Fruit fly (Drosophila melanogaster) whole organism, prepupa: Measurements from ENCODE around the gene CCT1.
A peak's percentile ranks its signal among the peaks of the same experiment; 100 is the strongest.

Source experiments
- Blimp-1 ChIP-seq: fragments of 200-800 bp; sonication (Bioruptor generic); optimal IDR thresholded peaks from 3 replicates; lab custom pipeline; 2017; ENCODE audit warnings: missing biosample characterization, missing genetic modification characterization, mild to moderate bottlenecking, moderate library complexity, missing genetic modification reagents
- CG10631 ChIP-seq: fragments of 200-800 bp; sonication (Bioruptor generic); optimal IDR thresholded peaks from 2 replicates; lab custom pipeline; 2016; ENCODE audit warnings: missing biosample characterization, missing genetic modification characterization
- CG10669 ChIP-seq: fragments of 200-800 bp; sonication (Bioruptor generic); optimal IDR thresholded peaks from 3 replicates; lab custom pipeline; 2018; ENCODE audit warnings: missing biosample characterization, mild to moderate bottlenecking, missing genetic modification characterization, moderate library complexity
- CG11294 ChIP-seq: fragments of 200-800 bp; sonication (Bioruptor generic); IDR thresholded peaks from 2 replicates; pipeline ENCODE4 v1.3.6; 2022; ENCODE audit warnings: missing biosample characterization, missing genetic modification characterization
- CG11762 ChIP-seq: fragments of 200-800 bp; sonication (Bioruptor generic); optimal IDR thresholded peaks from 3 replicates; lab custom pipeline; 2016; ENCODE audit warnings: missing biosample characterization, missing genetic modification characterization; ENCODE audit not compliant: insufficient read depth
- CG11902 ChIP-seq: fragments of 200-800 bp; sonication (Bioruptor generic); optimal IDR thresholded peaks from 3 replicates; lab custom pipeline; 2016; ENCODE audit warnings: missing biosample characterization, missing genetic modification characterization
- CG15336 ChIP-seq: fragments of 200-800 bp; sonication (Bioruptor generic); IDR thresholded peaks from 2 replicates; pipeline ENCODE4 v1.3.6; 2022; ENCODE audit warnings: missing biosample characterization, missing genetic modification characterization
- CG1621 ChIP-seq: fragments of 200-800 bp; sonication (Bioruptor generic); optimal IDR thresholded peaks from 3 replicates; lab custom pipeline; 2018; ENCODE audit warnings: missing biosample characterization, mild to moderate bottlenecking, missing genetic modification characterization
- CG3032 ChIP-seq: fragments of 200-800 bp; optimal IDR thresholded peaks from 2 replicates; lab custom pipeline; 2019; ENCODE audit warnings: missing biosample characterization, mild to moderate bottlenecking, missing genetic modification characterization, moderate library complexity
- CG31627 ChIP-seq: fragments of 200-800 bp; sonication (Bioruptor generic); optimal IDR thresholded peaks from 3 replicates; lab custom pipeline; 2016; ENCODE audit warnings: missing biosample characterization, missing genetic modification characterization
- CG32006 ChIP-seq: fragments of 200-800 bp; sonication (Bioruptor generic); optimal IDR thresholded peaks from 3 replicates; lab custom pipeline; 2017; ENCODE audit warnings: missing biosample characterization, mild to moderate bottlenecking, missing genetic modification characterization
- CG34406 ChIP-seq: fragments of 200-800 bp; sonication (Bioruptor generic); optimal IDR thresholded peaks from 3 replicates; lab custom pipeline; 2016; ENCODE audit warnings: missing biosample characterization, missing genetic modification characterization
- CG6163 ChIP-seq: fragments of 200-800 bp; sonication (Bioruptor generic); IDR thresholded peaks from 3 replicates; pipeline ENCODE4 v1.3.6; 2022; ENCODE audit warnings: missing biosample characterization, missing genetic modification characterization
- CG6276 ChIP-seq: fragments of 200-800 bp; sonication (Bioruptor generic); optimal IDR thresholded peaks from 2 replicates; lab custom pipeline; 2017; ENCODE audit warnings: missing biosample characterization, mild to moderate bottlenecking, missing genetic modification characterization
- CG6854 ChIP-seq: fragments of 200-800 bp; sonication (Bioruptor generic); optimal IDR thresholded peaks from 2 replicates; lab custom pipeline; 2017; ENCODE audit warnings: missing biosample characterization, mild to moderate bottlenecking, missing genetic modification characterization
- CG7368 ChIP-seq: fragments of 200-800 bp; sonication (Bioruptor generic); optimal IDR thresholded peaks from 3 replicates; lab custom pipeline; 2016; ENCODE audit warnings: missing biosample characterization, missing genetic modification characterization
- CG8119 ChIP-seq: fragments of 200-800 bp; sonication (Bioruptor generic); IDR thresholded peaks from 3 replicates; pipeline ENCODE4 v1.3.6; 2022; ENCODE audit warnings: missing biosample characterization, missing genetic modification characterization
- CG8632 ChIP-seq: fragments of 200-800 bp; sonication (Bioruptor generic); optimal IDR thresholded peaks from 3 replicates; lab custom pipeline; 2016; ENCODE audit warnings: missing biosample characterization, missing genetic modification characterization
- CG9139 ChIP-seq: fragments of 200-800 bp; sonication (Bioruptor generic); optimal IDR thresholded peaks from 3 replicates; lab custom pipeline; 2017; ENCODE audit warnings: missing biosample characterization, mild to moderate bottlenecking, missing genetic modification characterization
- Eip75B ChIP-seq: fragments of 200-800 bp; sonication (Bioruptor generic); optimal IDR thresholded peaks from 3 replicates; lab custom pipeline; 2016; ENCODE audit warnings: missing biosample characterization, missing genetic modification characterization
- Eip78C ChIP-seq: fragments of 200-800 bp; sonication (Bioruptor generic); peaks from one replicate; lab custom pipeline; 2016; ENCODE audit warnings: missing biosample characterization, missing genetic modification characterization
- Eip93F ChIP-seq: fragments of 200-800 bp; sonication (Bioruptor generic); optimal IDR thresholded peaks from 2 replicates; lab custom pipeline; 2016; ENCODE audit warnings: missing biosample characterization, mild to moderate bottlenecking, missing genetic modification characterization
- Ets21C ChIP-seq: fragments of 200-800 bp; sonication (Bioruptor generic); optimal IDR thresholded peaks from 3 replicates; lab custom pipeline; 2016; ENCODE audit warnings: missing biosample characterization, missing genetic modification characterization
- Ets96B ChIP-seq: fragments of 200-800 bp; optimal IDR thresholded peaks from 2 replicates; lab custom pipeline; 2019; ENCODE audit warnings: missing biosample characterization, mild to moderate bottlenecking, missing genetic modification characterization, moderate library complexity
- Gug ChIP-seq: fragments of 200-800 bp; sonication (Bioruptor generic); IDR thresholded peaks from 2 replicates; pipeline ENCODE4 v1.3.6; 2022; ENCODE audit warnings: missing biosample characterization, missing genetic modification characterization
- Hr38 ChIP-seq: sonication (Bioruptor generic); optimal IDR thresholded peaks from 2 replicates; lab custom pipeline; 2016; ENCODE audit warnings: missing biosample characterization, missing genetic modification characterization
- Hr4 ChIP-seq: fragments of 200-800 bp; sonication (Bioruptor generic); optimal IDR thresholded peaks from 3 replicates; lab custom pipeline; 2016; ENCODE audit warnings: missing biosample characterization, missing genetic modification characterization
- Lpt ChIP-seq: fragments of 200-800 bp; sonication (Bioruptor generic); optimal IDR thresholded peaks from 3 replicates; lab custom pipeline; 2016; ENCODE audit warnings: missing biosample characterization, missing genetic modification characterization
- Met ChIP-seq: fragments of 200-800 bp; sonication (Bioruptor generic); optimal IDR thresholded peaks from 3 replicates; lab custom pipeline; 2016; ENCODE audit warnings: missing biosample characterization, missing genetic modification characterization
- OdsH ChIP-seq: fragments of 200-800 bp; sonication (Bioruptor generic); optimal IDR thresholded peaks from 3 replicates; lab custom pipeline; 2016; ENCODE audit warnings: missing biosample characterization, missing genetic modification characterization
- Smox ChIP-seq: fragments of 200-800 bp; sonication (Bioruptor generic); optimal IDR thresholded peaks from 3 replicates; lab custom pipeline; 2016; ENCODE audit warnings: missing biosample characterization, missing genetic modification characterization
- Sox102F ChIP-seq: fragments of 200-800 bp; sonication (Bioruptor generic); optimal IDR thresholded peaks from 2 replicates; lab custom pipeline; 2016; ENCODE audit warnings: missing biosample characterization, mild to moderate bottlenecking, missing genetic modification characterization
- Sox15 ChIP-seq: fragments of 200-800 bp; sonication (Bioruptor generic); optimal IDR thresholded peaks from 3 replicates; lab custom pipeline; 2016; ENCODE audit warnings: missing biosample characterization, missing genetic modification characterization
- acj6 ChIP-seq: fragments of 200-800 bp; sonication (Bioruptor generic); optimal IDR thresholded peaks from 3 replicates; lab custom pipeline; 2016; ENCODE audit warnings: missing biosample characterization, missing genetic modification characterization
- cyc ChIP-seq: fragments of 200-800 bp; sonication (Bioruptor generic); optimal IDR thresholded peaks from 3 replicates; lab custom pipeline; 2016; ENCODE audit warnings: missing biosample characterization, missing genetic modification characterization
- dac ChIP-seq: fragments of 200-800 bp; sonication (Bioruptor generic); optimal IDR thresholded peaks from 2 replicates; lab custom pipeline; 2017; ENCODE audit warnings: missing biosample characterization, mild to moderate bottlenecking, missing genetic modification characterization
- dsx ChIP-seq: fragments of 200-800 bp; optimal IDR thresholded peaks from 3 replicates; lab custom pipeline; 2019; ENCODE audit warnings: missing biosample characterization, mild to moderate bottlenecking, missing genetic modification characterization, moderate library complexity; ENCODE audit not compliant: poor library complexity, severe bottlenecking
- eg ChIP-seq: fragments of 200-800 bp; sonication (Bioruptor generic); IDR thresholded peaks from 3 replicates; pipeline ENCODE4 v1.3.6; 2022; ENCODE audit warnings: missing biosample characterization, missing genetic modification characterization
- esn ChIP-seq: fragments of 200-800 bp; sonication (Bioruptor generic); optimal IDR thresholded peaks from 2 replicates; lab custom pipeline; 2016; ENCODE audit warnings: missing biosample characterization, mild to moderate bottlenecking, missing genetic modification characterization, moderate library complexity
- fd59A ChIP-seq: fragments of 200-800 bp; sonication (Bioruptor generic); optimal IDR thresholded peaks from 2 replicates; lab custom pipeline; 2017; ENCODE audit warnings: missing biosample characterization, mild to moderate bottlenecking, missing genetic modification characterization, missing genetic modification reagents
- fd85E ChIP-seq: fragments of 200-800 bp; sonication (Bioruptor generic); optimal IDR thresholded peaks from 3 replicates; lab custom pipeline; 2016; ENCODE audit warnings: missing biosample characterization, missing genetic modification characterization
- fkh ChIP-seq: fragments of 200-800 bp; sonication (Bioruptor generic); optimal IDR thresholded peaks from 3 replicates; lab custom pipeline; 2017; ENCODE audit warnings: missing biosample characterization, mild to moderate bottlenecking, missing genetic modification characterization, moderate library complexity
- lz ChIP-seq: fragments of 200-800 bp; sonication (Bioruptor generic); optimal IDR thresholded peaks from 3 replicates; lab custom pipeline; 2016; ENCODE audit warnings: missing biosample characterization, missing genetic modification characterization
- net ChIP-seq: fragments of 200-800 bp; sonication (Bioruptor generic); optimal IDR thresholded peaks from 3 replicates; lab custom pipeline; 2016; ENCODE audit warnings: missing biosample characterization, missing genetic modification characterization
- pdm3 ChIP-seq: fragments of 200-800 bp; sonication (Bioruptor generic); optimal IDR thresholded peaks from 3 replicates; lab custom pipeline; 2016; ENCODE audit warnings: missing biosample characterization, missing genetic modification characterization
- salr ChIP-seq, 2 experiments: fragments of 200-800 bp; sonication (Bioruptor generic); optimal IDR thresholded peaks; 3 replicates each; lab custom pipeline; 2016 to 2018; ENCODE audit warnings: missing biosample characterization in 2 of 2, missing genetic modification characterization in 2 of 2, mild to moderate bottlenecking in 1 of 2
- ss ChIP-seq, 2 experiments: fragments of 200-800 bp; sonication (Bioruptor generic); optimal IDR thresholded peaks; 2 replicates in 1 of 2; 3 replicates in 1 of 2; lab custom pipeline; 2017 to 2018; ENCODE audit warnings: mild to moderate bottlenecking in 2 of 2, missing biosample characterization in 2 of 2, missing genetic modification characterization in 2 of 2, moderate library complexity in 1 of 2
- topi ChIP-seq: fragments of 200-800 bp; sonication (Bioruptor generic); optimal IDR thresholded peaks from 3 replicates; lab custom pipeline; 2016; ENCODE audit warnings: missing biosample characterization, missing genetic modification characterization

The CCT1 gene

dm6 chr3R:22530305-22530704 lies 39.1 kb upstream of the CCT1 start, which contains the start of gene CG33099 (continued):
- TF ChIP-seq Eip75B (no peak), CG3032 (tag; lab: Kevin White, UChicago) (no peak), fd59A (GFP tag; lab: Kevin White, UChicago) (no peak), acj6 (GFP tag; lab: Kevin White, UChicago) (peak; percentile 0), cyc (GFP tag; lab: Kevin White, UChicago) (no peak), Ets21C (GFP tag; lab: Kevin White, UChicago) (no peak), CG8119 (GFP tag; lab: Robert Waterston, UW) (no peak)

dm6 chr3R:22528264-22529158 lies 37.3 kb upstream of the CCT1 start, which contains the start of gene CG5346:
Gene CG5346, minus strand, starts transcription at chr3R:22528663.
- TF ChIP-seq topi (no peak), esn (GFP tag; lab: Kevin White, UChicago) (peak; percentile 5), CG15336 (GFP tag; lab: Robert Waterston, UW) (no peak; the same call in 1 of the 2 replicates), Hr4 (no peak), Sox15 (GFP tag; lab: Kevin White, UChicago) (no peak), CG6276 (GFP tag; lab: Kevin White, UChicago) (peak; percentile 43), Eip75B (peak; percentile 8), Hr38 (GFP tag; lab: Kevin White, UChicago) (no peak), CG11902 (GFP tag; lab: Kevin White, UChicago) (no peak), CG6163 (GFP tag; lab: Robert Waterston, UW) (peak; percentile 62; the same call in 1 of the 3 replicates), Sox102F (GFP tag; lab: Kevin White, UChicago) (no peak), CG6854 (GFP tag; lab: Kevin White, UChicago) (peak; percentile 20), pdm3 (GFP tag; lab: Kevin White, UChicago) (no peak), CG32006 (GFP tag; lab: Kevin White, UChicago) (no peak), CG34406 (peak; percentile 1), ss (GFP tag; optimal IDR thresholded peaks at IDR 0.05; lab: Kevin White, UChicago) (no peak), CG9139 (GFP tag; lab: Kevin White, UChicago) (no peak), Eip78C (peak; percentile 54), Eip93F (no peak), CG1621 (tag; lab: Kevin White, UChicago) (no peak), eg (GFP tag; lab: Robert Waterston, UW) (peak; percentile 51; the same call in 2 of the 3 replicates), dac (GFP tag; lab: Kevin White, UChicago) (no peak), CG7368 (GFP tag; lab: Kevin White, UChicago) (no peak), acj6 (GFP tag; lab: Kevin White, UChicago) (no peak), Lpt (no peak), net (GFP tag; lab: Kevin White, UChicago) (peak; percentile 3), Gug (no peak), fd85E (no peak), CG11762 (GFP tag; lab: Kevin White, UChicago) (no peak), CG31627 (GFP tag; lab: Kevin White, UChicago) (no peak), salr (GFP tag; optimal IDR thresholded peaks at IDR 0.05; lab: Kevin White, UChicago) (no peak), CG10669 (GFP tag; lab: Kevin White, UChicago) (no peak), fkh (GFP tag; lab: Kevin White, UChicago) (no peak), Met (GFP tag; lab: Kevin White, UChicago) (no peak), CG11294 (no peak), Ets96B (tag; lab: Kevin White, UChicago) (no peak), Blimp-1 (GFP tag; lab: Kevin White, UChicago) (peak; percentile 27), dsx (GFP tag; lab: Kevin White, UChicago) (no peak), cyc (GFP tag; lab: Kevin White, UChicago) (no peak), Smox (GFP tag; lab: Kevin White, UChicago) (no peak), CG10631 (GFP tag; lab: Kevin White, UChicago) (no peak), OdsH (no peak), CG8632 (GFP tag; lab: Kevin White, UChicago) (no peak), lz (no peak)
